Worm (Caenorhabditis elegans): ENCODE data around the gene H40L08.1.

Gene H40L08.1

ce11 chrX:15047541-15047940, 36.3 kb downstream of the H40L08.1 start:
- TF ChIP-seq M03D4.4 (tag; optimal IDR thresholded peaks at IDR 0.05) (no peak), ceh-39 (tag; optimal IDR thresholded peaks at IDR 0.05) (no peak), bed-3 (GFP tag; optimal IDR thresholded peaks at IDR 0.05) (no peak), sem-2 (GFP tag; optimal IDR thresholded peaks at IDR 0.05) (no peak), cnd-1 (tag; optimal IDR thresholded peaks at IDR 0.05) (no peak)

- no peak for TF ChIP-seq mls-2 (tag; optimal IDR thresholded peaks at IDR 0.05)
- TF ChIP-seq drap-1 (GFP tag; optimal IDR thresholded peaks at IDR 0.05): no peak
- TF ChIP-seq elt-1 (tag; optimal IDR thresholded peaks at IDR 0.05; ENCODE audit: borderline replicate concordance, insufficient read depth): no peak
- no peak for TF ChIP-seq nhr-76 (tag; optimal IDR thresholded peaks at IDR 0.05)
- no peak for TF ChIP-seq ces-1 (GFP tag; optimal IDR thresholded peaks at IDR 0.05)
- no peak for TF ChIP-seq unc-39 (tag; optimal IDR thresholded peaks at IDR 0.05)
- TF ChIP-seq unc-62 (GFP tag; optimal IDR thresholded peaks at IDR 0.05): no peak
- no peak for TF ChIP-seq M03D4.4 (tag; optimal IDR thresholded peaks at IDR 0.05)
Observed at ce11 chrX:15045401-15045800, 38.5 kb downstream of the H40L08.1 start.

ce11 chrX:15042549-15042948, 41.3 kb downstream of the H40L08.1 start:
- TF ChIP-seq cnd-1 (tag; optimal IDR thresholded peaks at IDR 0.05) (no peak), mep-1 (tag; optimal IDR thresholded peaks at IDR 0.05) (no peak), nhr-237 (tag; optimal IDR thresholded peaks at IDR 0.05) (no peak), nhr-12 (tag; optimal IDR thresholded peaks at IDR 0.05) (no peak), zip-8 (tag; optimal IDR thresholded peaks at IDR 0.05) (no peak), unc-120 (tag; optimal IDR thresholded peaks at IDR 0.05; ENCODE audit: poor library complexity, severe bottlenecking) (no peak), tbx-8 (GFP tag; optimal IDR thresholded peaks at IDR 0.05) (no peak), hlh-1 (tag; optimal IDR thresholded peaks at IDR 0.05) (no peak), unc-39 (tag; optimal IDR thresholded peaks at IDR 0.05) (no peak), blmp-1 (tag; optimal IDR thresholded peaks at IDR 0.05) (no peak), ces-1 (GFP tag; optimal IDR thresholded peaks at IDR 0.05) (no peak), ceh-83 (GFP tag; optimal IDR thresholded peaks at IDR 0.05) (no peak), sptf-1 (tag; optimal IDR thresholded peaks at IDR 0.05) (no peak), ham-2 (GFP tag; optimal IDR thresholded peaks at IDR 0.05) (no peak)

ce11 chrX:15041340-15041739, 42.5 kb downstream of the H40L08.1 start:
- TF ChIP-seq zip-8 (tag; optimal IDR thresholded peaks at IDR 0.05): no peak
- TF ChIP-seq snpc-4 (tag; optimal IDR thresholded peaks at IDR 0.05): no peak
- no peak for TF ChIP-seq blmp-1 (tag; optimal IDR thresholded peaks at IDR 0.05)
- TF ChIP-seq tbx-8 (GFP tag; optimal IDR thresholded peaks at IDR 0.05): no peak
- TF ChIP-seq mls-2 (tag; optimal IDR thresholded peaks at IDR 0.05): no peak
- peak; percentile 98 for TF ChIP-seq ces-1 (GFP tag; optimal IDR thresholded peaks at IDR 0.05)

- peak; percentile 77 for TF ChIP-seq sptf-1 (tag; optimal IDR thresholded peaks at IDR 0.05)
- TF ChIP-seq zip-8 (tag; optimal IDR thresholded peaks at IDR 0.05): no peak
- TF ChIP-seq flh-1 (GFP tag; optimal IDR thresholded peaks at IDR 0.05): no peak
- TF ChIP-seq mab-5 (tag; optimal IDR thresholded peaks at IDR 0.05): no peak
- TF ChIP-seq unc-62 (GFP tag; optimal IDR thresholded peaks at IDR 0.05): peak; percentile 78
- TF ChIP-seq hlh-1 (tag; optimal IDR thresholded peaks at IDR 0.05): peak; percentile 99
- TF ChIP-seq ceh-39 (tag; optimal IDR thresholded peaks at IDR 0.05): peak; percentile 65
- no peak for TF ChIP-seq ceh-43 (GFP tag; optimal IDR thresholded peaks at IDR 0.05)
- no peak for TF ChIP-seq sem-2 (GFP tag; optimal IDR thresholded peaks at IDR 0.05)
- TF ChIP-seq mls-2 (tag; optimal IDR thresholded peaks at IDR 0.05): peak; percentile 67
- no peak for TF ChIP-seq lin-32 (GFP tag; optimal IDR thresholded peaks at IDR 0.05)
- no peak for TF ChIP-seq ceh-83 (GFP tag; optimal IDR thresholded peaks at IDR 0.05)
- peak; percentile 59 for TF ChIP-seq lsy-2 (tag; optimal IDR thresholded peaks at IDR 0.05)
- TF ChIP-seq nhr-237 (tag; optimal IDR thresholded peaks at IDR 0.05): peak; percentile 77
- TF ChIP-seq unc-39 (tag; optimal IDR thresholded peaks at IDR 0.05): peak; percentile 92
- peak; percentile 55 for TF ChIP-seq nhr-2 (tag; optimal IDR thresholded peaks at IDR 0.05)
- peak; percentile 92 for TF ChIP-seq pha-4 (tag; optimal IDR thresholded peaks at IDR 0.05)
- peak; percentile 89 for TF ChIP-seq lin-13 (tag; optimal IDR thresholded peaks at IDR 0.05)
- TF ChIP-seq ztf-11 (tag; optimal IDR thresholded peaks at IDR 0.05): no peak
- TF ChIP-seq mep-1 (tag; optimal IDR thresholded peaks at IDR 0.05): peak; percentile 78
- no peak for TF ChIP-seq nhr-12 (tag; optimal IDR thresholded peaks at IDR 0.05)
- no peak for TF ChIP-seq nhr-76 (tag; optimal IDR thresholded peaks at IDR 0.05)
- peak; percentile 90 for TF ChIP-seq ham-2 (GFP tag; optimal IDR thresholded peaks at IDR 0.05)
- peak; percentile 12 for TF ChIP-seq unc-120 (tag; optimal IDR thresholded peaks at IDR 0.05; ENCODE audit: poor library complexity, severe bottlenecking)
- no peak for TF ChIP-seq bed-3 (GFP tag; optimal IDR thresholded peaks at IDR 0.05)
- TF ChIP-seq blmp-1 (tag; optimal IDR thresholded peaks at IDR 0.05): no peak
- TF ChIP-seq drap-1 (GFP tag; optimal IDR thresholded peaks at IDR 0.05): peak; percentile 74
- no peak for TF ChIP-seq snpc-4 (tag; optimal IDR thresholded peaks at IDR 0.05)
- no peak for TF ChIP-seq ces-1 (GFP tag; optimal IDR thresholded peaks at IDR 0.05)
- peak; percentile 22 for TF ChIP-seq tbx-8 (GFP tag; optimal IDR thresholded peaks at IDR 0.05)
- peak; percentile 20 for TF ChIP-seq elt-3 (tag; optimal IDR thresholded peaks at IDR 0.05)
- peak; percentile 28 for TF ChIP-seq elt-1 (tag; optimal IDR thresholded peaks at IDR 0.05; ENCODE audit: borderline replicate concordance, insufficient read depth)
- TF ChIP-seq M03D4.4 (tag; optimal IDR thresholded peaks at IDR 0.05): peak; percentile 19
- TF ChIP-seq cnd-1 (tag; optimal IDR thresholded peaks at IDR 0.05): peak; percentile 72
- no peak for TF ChIP-seq nhr-28 (tag; optimal IDR thresholded peaks at IDR 0.05)
Observed at ce11 chrX:15040552-15041080, 43.3 kb downstream of the H40L08.1 start, which contains the start of gene C18B12.4. Gene C18B12.4 (minus strand): TSS chrX:15040602.
